Worm (Caenorhabditis elegans) whole organism, L4/young adult: ENCODE measurements around the gene fbxb-64.
"Not testable (repeated sequence)": the region's sequence is repeated elsewhere in the genome, so short reads cannot be mapped to it uniquely, and the experiment has no call there.

Experiments used
- W03F9.2 ChIP-seq: fragments of 150-350 bp; optimal IDR thresholded peaks from 2 replicates; lab custom pipeline; 2014; ENCODE audit warnings: missing biosample characterization, missing genetic modification characterization
- dao-5 ChIP-seq: sonication (generic microtip); optimal IDR thresholded peaks from 2 replicates; lab custom pipeline; 2016; ENCODE audit warnings: missing genotype, missing genetic modification characterization, moderate library complexity, missing compliant biosample characterization
- him-1 ChIP-seq: sonication (generic microtip); optimal IDR thresholded peaks from 2 replicates; lab custom pipeline; 2016; ENCODE audit warnings: missing genotype, missing genetic modification reagents, missing genetic modification characterization, missing compliant biosample characterization

Gene fbxb-64

DNA sequence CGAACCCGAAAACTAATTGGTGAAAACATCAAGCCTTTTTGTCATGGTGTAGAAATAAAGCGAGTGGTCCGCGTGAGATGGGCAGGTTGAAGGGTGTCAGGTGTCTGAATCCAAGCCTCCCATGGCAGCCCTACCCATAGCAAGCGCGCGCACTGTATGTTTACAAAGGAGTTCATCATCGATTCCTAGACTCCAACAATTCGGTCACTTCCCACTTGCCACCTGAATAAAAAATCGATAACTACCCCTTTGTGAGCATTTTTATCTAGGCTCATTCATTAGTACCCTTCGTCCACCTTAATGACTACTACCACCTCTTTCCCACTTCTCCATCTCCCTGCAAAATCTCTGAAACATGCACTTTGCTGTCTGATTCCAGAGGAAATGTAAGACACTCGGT lies at the start of gene fbxb-64:
fbxb-64 (plus strand) TSS at position 301 of the 400 bp plus-strand sequence.
- TF ChIP-seq him-1 (tag; lab: Kevin White, UChicago): no peak
- no peak for TF ChIP-seq W03F9.2 (tag; lab: Kevin White, UChicago)
- TF ChIP-seq dao-5: no peak

DNA sequence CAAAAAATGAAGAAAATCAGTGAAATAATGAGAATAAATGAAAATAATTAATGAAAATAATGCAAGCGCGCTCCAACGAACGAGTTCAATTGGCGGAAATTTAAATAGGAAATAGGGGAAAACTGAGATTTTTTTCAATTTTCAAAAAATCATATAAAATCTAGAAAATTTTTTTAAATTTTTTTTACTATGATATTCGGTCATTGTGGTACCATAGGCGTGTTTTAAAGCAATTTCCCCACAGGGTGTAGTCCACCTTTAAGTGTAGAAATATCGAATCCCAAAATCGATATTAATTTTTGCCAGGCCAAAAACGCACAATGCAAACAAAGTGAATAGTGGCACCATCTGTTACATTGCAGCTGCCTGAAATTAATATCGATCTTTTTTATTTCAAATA lies 48.9 kb upstream of the fbxb-64 start, which contains the start of gene F21D9.1:
F21D9.1 (plus strand) TSS at position 301 of the 400 bp plus-strand sequence.
- not testable (repeated sequence) for TF ChIP-seq dao-5; W03F9.2 (tag; lab: Kevin White, UChicago); him-1 (tag; lab: Kevin White, UChicago)

DNA sequence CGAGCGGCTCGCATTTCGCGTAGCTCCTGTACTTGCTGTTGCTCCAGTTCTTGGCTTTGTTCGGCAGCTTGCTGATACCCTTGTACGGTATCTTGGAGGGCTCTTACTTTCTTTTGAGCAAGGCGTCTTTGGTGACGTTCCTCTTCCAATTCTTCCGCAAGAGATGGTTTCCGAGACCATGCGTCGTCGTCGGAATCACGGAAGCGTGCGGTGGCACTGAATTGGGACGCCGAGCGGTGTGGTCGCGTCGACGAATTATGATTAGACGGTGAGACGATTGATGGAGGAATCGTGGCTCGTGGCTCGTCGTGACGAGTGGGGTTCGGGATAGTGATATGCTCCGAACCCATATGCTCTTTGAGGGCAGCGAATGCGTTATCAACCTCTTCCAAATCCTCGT lies 36.7 kb upstream of the fbxb-64 start:
- TF ChIP-seq W03F9.2 (tag; lab: Kevin White, UChicago): no peak
- no peak for TF ChIP-seq him-1 (tag; lab: Kevin White, UChicago)
- no peak for TF ChIP-seq dao-5

DNA sequence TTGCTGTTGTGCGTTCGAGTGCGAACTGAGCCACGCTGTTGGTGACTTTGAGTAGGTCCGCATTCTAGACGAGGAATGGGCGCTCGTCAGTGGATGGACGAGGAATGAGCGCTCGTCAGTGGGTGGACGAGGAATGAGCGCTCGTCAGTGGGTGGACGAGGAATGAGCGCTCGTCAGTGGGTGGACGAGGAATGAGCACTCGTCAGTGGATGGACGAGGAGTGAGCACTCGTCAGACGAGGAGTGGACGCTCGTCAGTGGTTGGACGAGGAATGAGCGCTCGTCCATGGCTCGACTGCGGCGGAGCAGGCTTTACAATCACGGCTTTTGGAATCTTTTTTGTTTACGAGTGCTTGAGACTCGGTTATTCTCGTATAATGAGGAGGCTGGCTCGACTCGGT lies 34.6 kb upstream of the fbxb-64 start:
- TF ChIP-seq dao-5 (no peak), him-1 (tag; lab: Kevin White, UChicago) (no peak), W03F9.2 (tag; lab: Kevin White, UChicago) (no peak)

DNA sequence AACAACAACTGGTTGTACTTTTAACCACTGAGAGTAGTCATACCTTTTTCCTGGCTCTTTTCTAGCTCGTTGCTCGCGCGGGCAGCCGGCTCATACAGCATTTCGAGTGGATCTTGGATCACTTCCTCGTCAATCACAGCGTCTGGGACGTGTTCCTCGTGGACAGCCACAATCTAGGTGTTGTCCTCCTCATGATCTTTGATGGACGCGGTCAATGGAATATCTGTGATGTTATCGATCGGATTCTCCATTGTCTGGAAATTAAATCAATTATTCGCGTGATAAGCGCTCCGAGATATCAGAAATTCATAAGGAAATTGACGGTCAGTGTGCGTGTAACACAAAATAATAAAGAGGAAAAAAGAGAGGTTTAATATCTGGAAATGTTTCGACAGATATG lies 33.2 kb upstream of the fbxb-64 start, which contains the start of gene F21D9.8:
F21D9.8 (minus strand) TSS at position 101 of the 400 bp plus-strand sequence.
- TF ChIP-seq him-1 (tag; lab: Kevin White, UChicago) (no peak), dao-5 (no peak), W03F9.2 (tag; lab: Kevin White, UChicago) (no peak)

DNA sequence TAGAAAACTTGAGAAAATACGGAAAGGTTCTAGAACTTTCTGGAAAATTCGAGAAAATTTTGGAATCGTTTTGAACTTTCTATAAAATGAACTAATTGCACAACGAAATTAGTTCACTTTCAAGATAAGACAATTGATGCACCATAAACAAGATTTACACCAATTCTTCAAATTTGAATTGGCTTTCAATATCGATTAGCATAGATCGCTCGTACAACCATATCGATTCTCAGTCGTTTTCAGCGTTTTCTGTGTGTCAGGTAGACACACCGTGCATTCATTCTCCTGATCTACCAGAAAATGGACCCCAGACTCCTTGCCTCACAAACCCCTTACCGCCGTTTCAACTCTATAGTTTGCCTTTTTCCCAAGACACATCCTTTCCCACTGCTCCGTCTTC lies 30.8 kb upstream of the fbxb-64 start, which contains the start of gene fbxb-117:
fbxb-117 (plus strand) TSS at position 301 of the 400 bp plus-strand sequence.
- TF ChIP-seq dao-5 (no peak), W03F9.2 (tag; lab: Kevin White, UChicago) (no peak), him-1 (tag; lab: Kevin White, UChicago) (no peak)

DNA sequence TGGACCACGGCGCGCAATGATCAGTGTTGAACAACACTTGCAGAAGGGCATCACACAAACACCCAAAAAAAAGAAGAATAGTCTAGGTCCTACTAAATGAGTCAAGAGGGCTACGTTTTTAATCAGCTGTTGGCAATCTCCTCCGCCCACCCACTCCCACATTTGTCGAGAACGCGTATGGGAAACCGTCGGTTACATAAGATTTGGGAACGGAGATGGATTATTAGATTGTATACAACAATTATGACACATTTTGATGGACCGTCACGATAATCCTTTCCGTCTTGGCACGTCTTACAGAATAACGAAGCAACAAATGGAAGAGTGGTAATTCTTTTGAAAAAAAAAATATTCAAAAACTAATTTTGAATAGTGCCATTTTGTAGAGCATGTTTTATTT lies 27.2 kb upstream of the fbxb-64 start:
- TF ChIP-seq W03F9.2 (tag; lab: Kevin White, UChicago) (no peak), dao-5 (no peak), him-1 (tag; lab: Kevin White, UChicago) (no peak)

DNA sequence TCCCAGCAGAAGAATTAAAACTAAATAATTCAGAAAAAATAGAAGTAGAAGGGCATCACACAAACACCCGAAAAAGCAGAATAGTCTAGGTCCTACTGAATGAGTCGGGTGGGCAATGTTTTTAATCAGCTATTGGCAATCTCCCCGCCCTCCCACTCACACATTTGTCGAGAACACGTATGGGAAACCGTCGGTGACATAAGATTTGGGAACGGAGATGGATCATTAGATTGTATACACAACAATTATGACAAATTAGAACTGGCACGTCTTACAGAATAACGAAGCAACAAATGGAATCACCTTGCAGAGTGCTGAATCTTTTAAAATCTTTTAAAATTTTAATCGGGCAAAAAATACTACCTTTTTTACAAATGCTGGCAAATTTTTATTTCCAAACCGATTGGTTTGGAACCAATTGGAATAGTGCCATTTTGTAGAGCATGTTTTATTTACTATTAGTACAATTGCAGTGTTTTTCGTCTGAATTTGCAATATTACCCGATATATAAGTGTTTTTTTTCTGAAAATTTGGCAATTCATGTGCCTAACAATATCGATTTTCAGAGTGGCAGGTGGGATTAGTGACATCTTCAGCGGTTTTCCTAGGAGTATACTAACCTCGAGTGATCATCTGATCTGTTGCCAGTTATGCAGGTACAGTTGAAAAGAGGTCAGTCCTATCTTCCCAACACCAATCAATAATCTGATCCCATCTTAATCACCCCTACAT lies 24.8 kb upstream of the fbxb-64 start, which contains the start of the genes F55C9.3 and fbxb-57:
F55C9.3 (minus strand) TSS at position 101 of the 733 bp plus-strand sequence.
fbxb-57 (plus strand) TSS at position 683 of the 733 bp plus-strand sequence.
- TF ChIP-seq him-1 (tag; lab: Kevin White, UChicago) (no peak), W03F9.2 (tag; lab: Kevin White, UChicago) (no peak), dao-5 (no peak)

DNA sequence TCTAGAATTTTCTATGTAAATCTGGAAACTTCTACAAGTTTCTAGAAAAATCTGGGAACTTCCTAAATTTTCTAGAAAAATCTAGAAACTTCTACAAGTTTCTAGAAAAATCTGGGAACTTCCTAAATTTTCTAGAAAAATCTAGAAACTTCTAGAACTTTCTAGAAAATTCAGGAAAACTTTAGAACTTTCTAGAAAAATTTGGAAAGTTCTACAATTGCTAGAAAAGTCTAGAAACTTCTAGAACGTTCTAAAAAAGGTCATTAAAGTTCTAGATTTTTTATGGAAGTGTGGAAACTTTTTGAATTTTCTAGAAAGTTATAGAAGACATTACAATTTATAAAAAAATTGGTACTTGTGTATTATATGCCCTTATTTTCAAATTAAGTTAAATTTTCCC lies 20.1 kb upstream of the fbxb-64 start, which contains the start of gene F55C9.5:
F55C9.5 (minus strand) TSS at position 101 of the 400 bp plus-strand sequence.
- TF ChIP-seq dao-5 (no peak), him-1 (tag; lab: Kevin White, UChicago) (no peak), W03F9.2 (tag; lab: Kevin White, UChicago) (no peak)

DNA sequence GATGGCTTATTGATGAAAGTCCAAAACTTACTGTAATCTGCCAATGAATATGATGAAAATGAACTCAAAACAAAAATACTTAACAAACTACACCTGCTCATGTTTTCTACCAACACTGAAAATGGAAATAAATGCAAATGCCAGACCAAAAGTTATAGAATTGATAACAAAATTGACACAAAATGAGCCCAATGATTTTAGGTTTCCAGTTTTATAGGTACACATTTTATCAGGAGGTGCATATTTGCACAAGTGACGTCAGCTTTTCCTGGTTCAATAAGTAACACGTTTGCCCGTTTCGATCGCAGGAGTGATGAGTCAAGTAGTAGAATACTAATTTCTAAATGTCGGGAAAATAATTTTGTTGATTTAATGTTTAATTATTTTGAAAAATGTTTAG lies 16.4 kb upstream of the fbxb-64 start, which contains the start of gene F55C9.6:
F55C9.6 (minus strand) TSS at position 101 of the 400 bp plus-strand sequence.
- no peak for TF ChIP-seq W03F9.2 (tag; lab: Kevin White, UChicago)
- no peak for TF ChIP-seq dao-5
- TF ChIP-seq him-1 (tag; lab: Kevin White, UChicago): no peak

DNA sequence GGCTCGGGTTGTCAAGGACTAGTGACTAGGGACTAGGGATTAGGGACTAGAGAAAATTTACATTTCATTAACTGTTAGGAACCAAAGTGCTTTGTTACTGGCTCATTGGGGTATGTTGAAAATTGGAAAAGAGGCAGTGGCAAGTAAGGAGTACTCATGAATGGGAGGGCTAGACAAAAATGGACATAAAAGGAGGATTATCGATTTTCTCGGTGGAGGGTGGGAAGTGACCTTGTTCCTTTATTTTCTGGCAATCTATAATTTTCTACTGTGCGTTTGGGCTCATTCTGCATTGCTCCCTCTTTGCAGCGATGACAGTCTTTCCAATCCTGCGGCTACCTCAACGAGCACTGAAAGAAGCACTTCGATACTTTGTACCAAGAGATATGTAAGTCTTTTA lies 15.6 kb upstream of the fbxb-64 start, which contains the start of gene fbxb-60:
fbxb-60 (plus strand) TSS at position 301 of the 400 bp plus-strand sequence.
- TF ChIP-seq him-1 (tag; lab: Kevin White, UChicago) (no peak), dao-5 (no peak), W03F9.2 (tag; lab: Kevin White, UChicago) (no peak)

DNA sequence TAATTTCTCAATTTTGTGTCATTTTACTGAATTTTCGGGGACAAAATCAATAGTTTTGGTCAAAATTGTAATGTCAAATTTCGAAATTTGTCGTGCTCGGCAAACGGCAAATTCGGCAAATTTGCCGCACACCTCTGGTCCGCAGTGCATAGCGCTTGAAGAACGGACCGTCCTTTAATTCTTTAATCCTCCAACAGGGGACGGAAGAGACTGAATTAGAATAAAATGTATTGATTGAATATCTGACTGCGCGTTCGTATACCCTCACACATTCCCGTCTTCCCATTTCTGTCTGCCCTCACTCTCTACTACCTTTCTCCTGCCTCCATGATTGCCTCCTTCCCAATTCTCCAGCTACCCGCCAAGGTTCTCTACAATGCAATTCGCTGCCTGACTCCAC lies 13.8 kb upstream of the fbxb-64 start, which contains the start of gene F55C9.14:
F55C9.14 (plus strand) TSS at position 301 of the 400 bp plus-strand sequence.
- TF ChIP-seq dao-5 (no peak), W03F9.2 (tag; lab: Kevin White, UChicago) (no peak), him-1 (tag; lab: Kevin White, UChicago) (no peak)

DNA sequence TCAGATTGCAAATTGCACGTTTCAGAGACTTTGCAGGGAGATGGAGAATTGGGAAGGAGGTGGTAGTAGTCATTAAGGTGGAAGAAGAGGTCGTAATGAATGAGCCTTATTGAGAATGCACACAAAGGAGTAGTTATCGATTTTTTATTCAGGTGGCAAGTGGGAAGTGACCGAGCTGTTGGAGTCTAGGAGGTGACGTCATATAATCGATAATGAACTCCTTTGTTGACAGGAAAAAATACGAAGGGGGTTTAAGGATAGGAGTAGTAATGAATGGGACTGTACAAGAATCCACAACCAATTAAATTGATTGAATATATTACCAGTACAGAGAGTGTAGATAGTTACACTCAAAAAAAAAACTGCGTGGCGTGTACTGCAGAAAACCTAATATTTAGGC lies 11.1 kb upstream of the fbxb-64 start, which contains the start of gene fbxb-62:
fbxb-62 (minus strand) TSS at position 101 of the 400 bp plus-strand sequence.
- TF ChIP-seq W03F9.2 (tag; lab: Kevin White, UChicago): no peak
- TF ChIP-seq dao-5: no peak
- TF ChIP-seq him-1 (tag; lab: Kevin White, UChicago): no peak
